Fruit fly (Drosophila melanogaster) S2 (cell line): ENCODE results near the gene CG45084.

Experiments used
- CG8478 ChIP-seq: fragments of >200 bp; optimal IDR thresholded peaks from 2 replicates; lab custom pipeline; 2018
- CTCF ChIP-seq, 2 experiments: fragments of >200 bp; optimal IDR thresholded peaks; 2 replicates each; lab custom pipeline; 2018

DNA sequence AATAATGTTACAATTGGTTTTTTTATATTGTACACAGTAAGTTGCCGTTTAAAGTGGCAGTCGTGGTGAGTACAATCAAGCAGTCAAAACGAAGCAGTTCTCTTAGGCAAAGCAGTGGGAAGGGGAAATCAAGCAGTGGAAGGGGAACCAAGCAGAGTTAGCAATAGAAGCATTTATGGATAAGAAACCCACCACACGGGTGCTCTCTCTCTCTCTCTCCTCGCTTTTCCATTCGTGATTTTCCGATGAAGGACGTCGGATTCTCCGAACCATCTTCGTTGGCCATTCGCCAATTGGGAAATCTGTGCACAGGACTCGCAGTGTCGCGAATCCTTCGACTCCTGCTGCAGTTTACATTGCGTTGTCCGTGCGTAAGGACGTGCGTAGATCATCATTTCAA is 7.8 kb downstream of the CG45084 start, which contains the start of gene beat-Ia:
- TF ChIP-seq CG8478 (no peak), CTCF (optimal IDR thresholded peaks at IDR 0.05; lab: Kevin White, UChicago) (peak in 1 of 2 experiments; percentile 46)
